Worm (Caenorhabditis elegans): ENCODE measurements around the gene hum-5.

ce11 chrIII:4010168-4010567, 26.5 kb downstream of the hum-5 start:
- TF ChIP-seq hnd-1 (tag; optimal IDR thresholded peaks at IDR 0.05) (no peak), ceh-13 (GFP tag; optimal IDR thresholded peaks at IDR 0.05) (no peak), B0310.2 (tag; optimal IDR thresholded peaks at IDR 0.05) (no peak), ama-1 (optimal IDR thresholded peaks at IDR 0.05) (no peak), sea-1 (GFP tag; conservative IDR thresholded peaks at IDR 0.05) (no peak), hmbx-1 (tag; optimal IDR thresholded peaks at IDR 0.05) (no peak), tbx-37 (GFP tag; conservative IDR thresholded peaks at IDR 0.05) (no peak), tra-4 (tag; optimal IDR thresholded peaks at IDR 0.05) (no peak), tbx-11 (GFP tag; IDR thresholded peaks at IDR 0.05) (no peak), ets-7 (tag; optimal IDR thresholded peaks at IDR 0.05) (no peak), flt-1 (GFP tag; IDR thresholded peaks at IDR 0.05) (no peak), hmg-4 (GFP tag; optimal IDR thresholded peaks at IDR 0.05) (peak; percentile 57), scrt-1 (GFP tag; IDR thresholded peaks at IDR 0.05) (no peak)

Data from whole organism, early embryonic.